Fruit fly (Drosophila melanogaster): Measurements from ENCODE around the gene CG7785.

CG7785 gene

dm6 chr3R:18023407-18023806 is 2.0 kb downstream of the CG7785 start, which contains the start of gene CG7794:
TSS of gene CG7794 (plus strand) at chr3R:18023707.
- TF ChIP-seq CG15710 (tag; optimal IDR thresholded peaks at IDR 0.05) (no peak), CG4496 (GFP tag; IDR thresholded peaks at IDR 0.05) (no peak), CG12605 (GFP tag; IDR thresholded peaks at IDR 0.05) (no peak), CG32121 (GFP tag; IDR thresholded peaks at IDR 0.05) (no peak), EcR (GFP tag; optimal IDR thresholded peaks at IDR 0.05) (no peak), CG17806 (tag; optimal IDR thresholded peaks at IDR 0.05) (no peak), CG10348 (GFP tag; IDR thresholded peaks at IDR 0.05) (no peak), Pif1A (GFP tag; optimal IDR thresholded peaks at IDR 0.05) (no peak), D1 (tag; optimal IDR thresholded peaks at IDR 0.05) (no peak), gl (tag; optimal IDR thresholded peaks at IDR 0.05) (no peak), Pif1B (GFP tag; optimal IDR thresholded peaks at IDR 0.05) (no peak), rn (GFP tag; IDR thresholded peaks at IDR 0.05) (no peak)

- no peak for TF ChIP-seq CG10348 (GFP tag; IDR thresholded peaks at IDR 0.05)
- 0 out of 3 replicates have a peak, but pooled peaks have one; percentile 14 for TF ChIP-seq fd96Ca (GFP tag; IDR thresholded peaks at IDR 0.05)
- TF ChIP-seq CG8159 (tag; optimal IDR thresholded peaks at IDR 0.05) = peak; percentile 37
- peak; percentile 21 for TF ChIP-seq CG14655 (GFP tag; optimal IDR thresholded peaks at IDR 0.05)
- TF ChIP-seq CG17806 (tag; optimal IDR thresholded peaks at IDR 0.05) = peak; percentile 19
- TF ChIP-seq D1 (tag; optimal IDR thresholded peaks at IDR 0.05) = no peak
- no peak for TF ChIP-seq CG34367 (tag; optimal IDR thresholded peaks at IDR 0.05)
- TF ChIP-seq rn (GFP tag; IDR thresholded peaks at IDR 0.05) = no peak
- TF ChIP-seq CG12605 (GFP tag; IDR thresholded peaks at IDR 0.05) = no peak
- TF ChIP-seq CG9948 (tag; optimal IDR thresholded peaks at IDR 0.05) = peak; percentile 24
These were observed 5.1 kb downstream of the CG7785 start for dm6 chr3R:18026536-18026935.

- TF ChIP-seq CG14655 (GFP tag; optimal IDR thresholded peaks at IDR 0.05) (peak; percentile 59), CG4496 (GFP tag; IDR thresholded peaks at IDR 0.05) (no peak), CG15710 (tag; optimal IDR thresholded peaks at IDR 0.05) (peak; percentile 36), CG8159 (tag; optimal IDR thresholded peaks at IDR 0.05) (peak; percentile 56), CG17806 (tag; optimal IDR thresholded peaks at IDR 0.05) (peak; percentile 49), CG12605 (GFP tag; IDR thresholded peaks at IDR 0.05) (no peak), CG34367 (tag; optimal IDR thresholded peaks at IDR 0.05) (peak; percentile 17), CG8301 (tag; optimal IDR thresholded peaks at IDR 0.05) (peak; percentile 4), CG9948 (tag; optimal IDR thresholded peaks at IDR 0.05) (peak; percentile 59), D1 (tag; optimal IDR thresholded peaks at IDR 0.05) (peak; percentile 24)
These were observed 5.9 kb downstream of the CG7785 start for dm6 chr3R:18027307-18027706.

- no peak for TF ChIP-seq CG17806 (tag; optimal IDR thresholded peaks at IDR 0.05)
- no peak for TF ChIP-seq Pif1B (GFP tag; optimal IDR thresholded peaks at IDR 0.05)
- TF ChIP-seq CG8159 (tag; optimal IDR thresholded peaks at IDR 0.05) = no peak
- no peak for TF ChIP-seq CG14655 (GFP tag; optimal IDR thresholded peaks at IDR 0.05)
- TF ChIP-seq CG13204 (GFP tag; optimal IDR thresholded peaks at IDR 0.05) = no peak
- no peak for TF ChIP-seq CG32121 (GFP tag; IDR thresholded peaks at IDR 0.05)
- TF ChIP-seq Pif1A (GFP tag; optimal IDR thresholded peaks at IDR 0.05) = no peak
- no peak for TF ChIP-seq D1 (tag; optimal IDR thresholded peaks at IDR 0.05)
- TF ChIP-seq Snoo (tag; optimal IDR thresholded peaks at IDR 0.05) = no peak
- no peak for TF ChIP-seq rn (GFP tag; IDR thresholded peaks at IDR 0.05)
These were observed 6.4 kb downstream of the CG7785 start for dm6 chr3R:18027789-18028188.

- TF ChIP-seq fd96Ca (GFP tag; IDR thresholded peaks at IDR 0.05) = no peak
- TF ChIP-seq Snoo (tag; optimal IDR thresholded peaks at IDR 0.05) = no peak
- no peak for TF ChIP-seq CG15710 (tag; optimal IDR thresholded peaks at IDR 0.05)
- TF ChIP-seq CG34367 (tag; optimal IDR thresholded peaks at IDR 0.05) = no peak
- TF ChIP-seq CG4496 (GFP tag; IDR thresholded peaks at IDR 0.05) = 0 out of 3 replicates have a peak, but pooled peaks have one; percentile 29
- TF ChIP-seq D1 (tag; optimal IDR thresholded peaks at IDR 0.05) = no peak
- TF ChIP-seq Pif1B (GFP tag; optimal IDR thresholded peaks at IDR 0.05) = no peak
- TF ChIP-seq CG32121 (GFP tag; IDR thresholded peaks at IDR 0.05) = no peak; the same call in 1 of the 2 replicates
These were observed 7.7 kb downstream of the CG7785 start for dm6 chr3R:18029105-18029504.

dm6 chr3R:18043579-18043978 is 22.2 kb downstream of the CG7785 start:
- TF ChIP-seq CG32121 (GFP tag; IDR thresholded peaks at IDR 0.05) (no peak), CG8159 (tag; optimal IDR thresholded peaks at IDR 0.05) (no peak), CG4496 (GFP tag; IDR thresholded peaks at IDR 0.05) (no peak), CG8301 (tag; optimal IDR thresholded peaks at IDR 0.05) (no peak), D1 (tag; optimal IDR thresholded peaks at IDR 0.05) (no peak), rn (GFP tag; IDR thresholded peaks at IDR 0.05) (no peak), Snoo (tag; optimal IDR thresholded peaks at IDR 0.05) (no peak), CG10348 (GFP tag; IDR thresholded peaks at IDR 0.05) (no peak), gl (tag; optimal IDR thresholded peaks at IDR 0.05) (no peak), CG13204 (GFP tag; optimal IDR thresholded peaks at IDR 0.05) (no peak), CG17806 (tag; optimal IDR thresholded peaks at IDR 0.05) (no peak), CG9948 (tag; optimal IDR thresholded peaks at IDR 0.05) (no peak), CG15710 (tag; optimal IDR thresholded peaks at IDR 0.05) (no peak), fd96Ca (GFP tag; IDR thresholded peaks at IDR 0.05) (no peak), CG12605 (GFP tag; IDR thresholded peaks at IDR 0.05) (no peak), Pif1B (GFP tag; optimal IDR thresholded peaks at IDR 0.05) (no peak)
